Fruit fly (Drosophila melanogaster): ENCODE measurements around the gene up.

The up gene

DNA sequence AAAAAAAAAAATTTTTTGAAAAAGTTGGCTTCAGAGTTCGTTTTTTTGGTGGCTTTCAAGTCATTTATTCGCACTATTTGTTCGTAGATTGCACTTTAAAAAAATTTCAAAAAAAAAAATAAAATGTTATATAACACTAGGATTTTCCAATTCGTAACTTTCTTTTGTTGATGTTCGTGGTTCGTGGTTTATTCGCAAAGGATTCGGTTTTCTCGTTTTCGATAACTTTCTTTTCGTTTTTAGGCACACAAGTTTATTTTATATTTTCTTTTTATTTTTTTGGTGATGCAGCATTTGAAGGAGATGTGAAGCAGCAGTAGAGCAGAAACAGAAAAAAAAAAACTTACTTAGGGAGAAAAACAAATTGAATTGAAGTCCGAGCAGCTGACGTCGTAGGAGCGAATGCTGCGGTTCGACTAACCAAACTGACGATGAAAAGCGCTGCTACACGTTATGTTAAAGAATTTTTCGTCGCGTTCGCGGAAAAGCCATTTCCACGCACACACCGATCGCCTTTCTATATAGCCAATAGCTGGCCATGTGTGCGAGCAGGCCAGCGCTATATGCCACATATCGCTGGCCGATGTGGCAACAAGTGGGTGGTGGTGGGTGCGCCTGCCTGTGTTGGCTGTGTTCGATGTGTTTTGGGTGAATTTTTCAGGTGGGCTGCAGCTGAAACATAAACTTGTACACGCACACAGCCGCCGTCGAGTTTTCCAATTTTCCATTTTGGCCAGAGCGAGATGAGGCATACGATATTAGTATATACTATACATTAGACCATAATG, at the start of gene up:
Gene up, minus strand, starts transcription at position 508 of the 788 bp plus-strand sequence.
- TF ChIP-seq CG14014 (GFP tag; IDR thresholded peaks at IDR 0.05) (no peak), scrt (GFP tag; optimal IDR thresholded peaks at IDR 0.05) (peak; percentile 9), sim (GFP tag; IDR thresholded peaks at IDR 0.05) (no peak), NK7.1 (GFP tag; optimal IDR thresholded peaks at IDR 0.05) (no peak), gsb-n (tag; optimal IDR thresholded peaks at IDR 0.05) (no peak), Opbp (GFP tag; IDR thresholded peaks at IDR 0.05; ENCODE audit: partially characterized antibody) (0 out of 3 replicates have a peak, but pooled peaks have one; percentile 23), CG10147 (GFP tag; optimal IDR thresholded peaks at IDR 0.05) (no peak), sens (GFP tag) (peak; percentile 51), CG7357 (GFP tag; IDR thresholded peaks at IDR 0.05) (no peak), CG13894 (tag; optimal IDR thresholded peaks at IDR 0.05) (no peak), Gug (GFP tag; IDR thresholded peaks at IDR 0.05) (no peak), Pdp1 (GFP tag; optimal IDR thresholded peaks at IDR 0.05) (peak in 1 of 2 experiments; percentile 74), sr (GFP tag; IDR thresholded peaks at IDR 0.05) (peak; percentile 55; the same call in 2 of the 3 replicates), dm (GFP tag; optimal IDR thresholded peaks at IDR 0.05) (no peak), CG11560 (tag; IDR thresholded peaks at IDR 0.05) (no peak), D19A (tag; optimal IDR thresholded peaks at IDR 0.05) (no peak), kah (GFP tag; optimal IDR thresholded peaks at IDR 0.05) (peak; percentile 94), Lim3 (GFP tag; IDR thresholded peaks at IDR 0.05) (no peak), CG4282 (GFP tag; optimal IDR thresholded peaks at IDR 0.05) (no peak), eve (GFP tag; optimal IDR thresholded peaks at IDR 0.05) (no peak), ranshi (GFP tag; IDR thresholded peaks at IDR 0.05) (no peak), CG10543 (GFP tag; optimal IDR thresholded peaks at IDR 0.05) (peak; percentile 17), CG1832 (GFP tag; optimal IDR thresholded peaks at IDR 0.05) (peak; percentile 23), sd (tag; optimal IDR thresholded peaks at IDR 0.05) (peak; percentile 71), CG1602 (GFP tag; optimal IDR thresholded peaks at IDR 0.05) (no peak), crc (GFP tag; optimal IDR thresholded peaks at IDR 0.05) (no peak), so (GFP tag; IDR thresholded peaks at IDR 0.05) (0 out of 3 replicates have a peak, but pooled peaks have one; percentile 6), CG3281 (GFP tag; optimal IDR thresholded peaks at IDR 0.05) (no peak), bcd (GFP tag; optimal IDR thresholded peaks at IDR 0.05) (no peak), cg (GFP tag; optimal IDR thresholded peaks at IDR 0.05) (peak; percentile 55), maf-S (GFP tag; optimal IDR thresholded peaks at IDR 0.05) (no peak), pfk (GFP tag; optimal IDR thresholded peaks at IDR 0.05) (no peak), chinmo (GFP tag; IDR thresholded peaks at IDR 0.05; ENCODE audit: partially characterized antibody) (0 out of 4 replicates have a peak, but pooled peaks have one; percentile 49), abd-A (tag; optimal IDR thresholded peaks at IDR 0.05) (peak; percentile 1), CG32532 (GFP tag; IDR thresholded peaks at IDR 0.05) (0 out of 2 replicates have a peak, but pooled peaks have one; percentile 7), Med (GFP tag) (peak; percentile 45), CG10321 (GFP tag; IDR thresholded peaks at IDR 0.05) (peak; percentile 61), hth (optimal IDR thresholded peaks at IDR 0.05) (no peak), fd3F (GFP tag; optimal IDR thresholded peaks at IDR 0.05) (no peak), Fer2 (tag; optimal IDR thresholded peaks at IDR 0.05) (no peak)

DNA sequence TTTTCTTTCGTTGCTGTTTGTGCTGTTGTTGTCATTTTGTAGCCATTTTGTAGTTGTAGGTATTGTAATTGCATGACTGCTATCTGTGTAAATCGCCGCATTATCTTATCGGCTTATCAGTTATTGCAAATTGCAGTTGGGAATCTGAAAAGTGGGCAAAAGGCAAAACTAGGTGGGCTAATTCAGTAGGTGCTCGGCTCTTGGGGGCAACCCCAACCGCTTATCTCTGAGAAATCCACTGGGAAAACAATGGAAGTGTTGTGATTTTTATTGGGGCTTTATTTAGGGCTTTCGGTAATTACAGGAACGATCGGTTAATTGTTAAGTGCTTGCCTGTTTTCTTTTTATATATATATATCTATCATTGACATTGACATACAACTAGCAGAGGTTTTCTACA, 48.8 kb upstream of the up start:
- TF ChIP-seq Atf3 (GFP tag; optimal IDR thresholded peaks at IDR 0.05) (no peak), eyg (GFP tag; optimal IDR thresholded peaks at IDR 0.05) (no peak), sug (tag; optimal IDR thresholded peaks at IDR 0.05) (peak; percentile 53), zfh2 (GFP tag; optimal IDR thresholded peaks at IDR 0.05) (no peak), CG5180 (GFP tag; optimal IDR thresholded peaks at IDR 0.05) (no peak)
